Fruit fly (Drosophila melanogaster) whole organism: ENCODE results near the gene CG43089.

Source experiments
- Dll ChIP-seq: fragments of >200 bp; optimal IDR thresholded peaks from 2 replicates; lab custom pipeline; 2017
- pan ChIP-seq: fragments of >200 bp; optimal IDR thresholded peaks from 2 replicates; lab custom pipeline; 2017

- TF ChIP-seq Dll (lab: Kevin White, UChicago), result no peak
- no peak for TF ChIP-seq pan
Measured at dm6 chr3L:3713725-3714124, at the start of gene CG43089.
